Fruit fly (Drosophila melanogaster) whole organism, embryonic: ENCODE data around the gene Prp3.
A peak's percentile ranks its signal among the peaks of the same experiment; 100 is the strongest.

Source experiments
- Abd-B ChIP-seq: fragments of 200-800 bp; sonication (Bioruptor generic); optimal IDR thresholded peaks from 2 replicates; lab custom pipeline; 2018; ENCODE audit warnings: missing biosample characterization, mild to moderate bottlenecking, missing genetic modification characterization, moderate library complexity
- Bgb ChIP-seq: fragments of 200-800 bp; sonication (Bioruptor generic); IDR thresholded peaks from 2 replicates; pipeline ENCODE4 v1.3.6; 2022; ENCODE audit warnings: missing biosample characterization, missing genetic modification characterization; ENCODE audit not compliant: partially characterized antibody
- CG1024 ChIP-seq: fragments of 200-800 bp; sonication (Bioruptor generic); IDR thresholded peaks from 2 replicates; pipeline ENCODE4 v1.3.6; 2022; ENCODE audit warnings: missing biosample characterization, missing genetic modification characterization
- CG10267 ChIP-seq: fragments of 200-800 bp; sonication (Bioruptor generic); optimal IDR thresholded peaks from 2 replicates; lab custom pipeline; 2018; ENCODE audit warnings: missing biosample characterization, mild to moderate bottlenecking, missing genetic modification characterization, moderate library complexity
- CG10274 ChIP-seq: fragments of 200-800 bp; sonication (Bioruptor generic); optimal IDR thresholded peaks from 3 replicates; lab custom pipeline; 2017; ENCODE audit warnings: missing biosample characterization, mild to moderate bottlenecking, missing genetic modification characterization
- CG15011 ChIP-seq: fragments of 200-800 bp; sonication (Bioruptor generic); optimal IDR thresholded peaks from 3 replicates; lab custom pipeline; 2018; ENCODE audit warnings: missing biosample characterization, mild to moderate bottlenecking, missing genetic modification characterization
- CG15073 ChIP-seq: fragments of 200-800 bp; sonication (Bioruptor generic); optimal IDR thresholded peaks from 2 replicates; lab custom pipeline; 2016; ENCODE audit warnings: missing biosample characterization, missing genetic modification characterization
- CG15479 ChIP-seq: fragments of 200-800 bp; sonication (Bioruptor generic); optimal IDR thresholded peaks from 3 replicates; lab custom pipeline; 2019; ENCODE audit warnings: missing biosample characterization, mild to moderate bottlenecking, missing genetic modification characterization, moderate library complexity
- CG15514 ChIP-seq: fragments of 200-800 bp; sonication (Bioruptor generic); optimal IDR thresholded peaks from 3 replicates; lab custom pipeline; 2017; ENCODE audit warnings: missing biosample characterization, missing genetic modification characterization, mild to moderate bottlenecking, moderate library complexity, missing genetic modification reagents
- CG15601 ChIP-seq: fragments of 200-800 bp; sonication (Bioruptor generic); optimal IDR thresholded peaks from 3 replicates; lab custom pipeline; 2019; ENCODE audit warnings: missing biosample characterization, mild to moderate bottlenecking, missing genetic modification characterization, moderate library complexity
- CG16779 ChIP-seq: fragments of 200-800 bp; sonication (Bioruptor generic); IDR thresholded peaks from 2 replicates; pipeline ENCODE4 v1.3.6; 2022; ENCODE audit warnings: missing biosample characterization, missing genetic modification characterization
- CG16815 ChIP-seq: fragments of 200-800 bp; sonication (Bioruptor generic); optimal IDR thresholded peaks from 3 replicates; lab custom pipeline; 2017; ENCODE audit warnings: missing biosample characterization, mild to moderate bottlenecking, missing genetic modification characterization
- CG2678 ChIP-seq: fragments of 200-800 bp; sonication (Bioruptor generic); optimal IDR thresholded peaks from 3 replicates; lab custom pipeline; 2019; ENCODE audit warnings: missing biosample characterization, mild to moderate bottlenecking, missing genetic modification characterization, moderate library complexity
- CG2889 ChIP-seq: fragments of 200-800 bp; sonication (Bioruptor generic); IDR thresholded peaks from 3 replicates; pipeline ENCODE4 v1.3.6; 2022; ENCODE audit warnings: missing biosample characterization, missing genetic modification characterization
- CG3407 ChIP-seq: fragments of 200-800 bp; sonication (Bioruptor generic); optimal IDR thresholded peaks from 2 replicates; lab custom pipeline; 2018; ENCODE audit warnings: missing biosample characterization, mild to moderate bottlenecking, missing genetic modification characterization
- CG34422 ChIP-seq: fragments of 200-800 bp; sonication (Bioruptor generic); IDR thresholded peaks from 3 replicates; pipeline ENCODE4 v1.3.6; 2022; ENCODE audit warnings: missing biosample characterization, missing genetic modification characterization
- CG4404 ChIP-seq: fragments of 200-800 bp; sonication (Bioruptor generic); IDR thresholded peaks from 2 replicates; pipeline ENCODE4 v1.3.6; 2022; ENCODE audit warnings: missing biosample characterization, missing genetic modification characterization
- CG4820 ChIP-seq: fragments of 200-800 bp; sonication (Bioruptor generic); optimal IDR thresholded peaks from 3 replicates; lab custom pipeline; 2016; ENCODE audit warnings: missing biosample characterization, missing genetic modification characterization
- CG6175 ChIP-seq: fragments of 200-800 bp; sonication (Bioruptor generic); IDR thresholded peaks from 3 replicates; pipeline ENCODE4 v1.3.6; 2022; ENCODE audit warnings: missing biosample characterization, missing genetic modification characterization
- CG6791 ChIP-seq: fragments of 200-800 bp; sonication (Bioruptor generic); IDR thresholded peaks from 3 replicates; pipeline ENCODE4 v1.3.6; 2022; ENCODE audit warnings: missing biosample characterization, missing genetic modification characterization; ENCODE audit not compliant: partially characterized antibody
- CG7556 ChIP-seq: fragments of 200-800 bp; sonication (Bioruptor generic); optimal IDR thresholded peaks from 2 replicates; lab custom pipeline; 2017; ENCODE audit warnings: missing biosample characterization, mild to moderate bottlenecking, missing genetic modification characterization
- CG8281 ChIP-seq: fragments of 200-800 bp; sonication (Bioruptor generic); optimal IDR thresholded peaks from 2 replicates; lab custom pipeline; 2018; ENCODE audit warnings: missing biosample characterization, mild to moderate bottlenecking, missing genetic modification characterization, moderate library complexity
- CG8290 ChIP-seq, 3 experiments: fragments of 200-800 bp; sonication (Bioruptor generic); optimal IDR thresholded peaks; 2 replicates each; lab custom pipeline; 2016 to 2019; ENCODE audit warnings: missing biosample characterization in 3 of 3, missing genetic modification characterization in 3 of 3, mild to moderate bottlenecking in 2 of 3, moderate library complexity in 1 of 3
- CG9609 ChIP-seq: fragments of 200-800 bp; sonication (Bioruptor generic); optimal IDR thresholded peaks from 3 replicates; lab custom pipeline; 2016; ENCODE audit warnings: missing biosample characterization, missing genetic modification characterization
- CoRest ChIP-seq: fragments of 200-800 bp; sonication (Bioruptor generic); optimal IDR thresholded peaks from 3 replicates; lab custom pipeline; 2018; ENCODE audit warnings: missing biosample characterization, mild to moderate bottlenecking, missing genetic modification characterization, moderate library complexity
- Dp ChIP-seq: fragments of 200-800 bp; sonication (Bioruptor generic); optimal IDR thresholded peaks from 2 replicates; lab custom pipeline; 2018; ENCODE audit warnings: missing biosample characterization, mild to moderate bottlenecking, missing genetic modification characterization, moderate library complexity
- Max ChIP-seq: fragments of 200-800 bp; sonication (Bioruptor generic); optimal IDR thresholded peaks from 2 replicates; lab custom pipeline; 2016; ENCODE audit warnings: missing biosample characterization, mild to moderate bottlenecking, missing genetic modification characterization
- NC2β ChIP-seq: fragments of 200-800 bp; sonication (Bioruptor generic); optimal IDR thresholded peaks from 2 replicates; lab custom pipeline; 2016; ENCODE audit warnings: missing biosample characterization, missing genetic modification characterization
- NK7.1 ChIP-seq: fragments of 200-800 bp; sonication (Bioruptor generic); optimal IDR thresholded peaks from 3 replicates; lab custom pipeline; 2016; ENCODE audit warnings: missing biosample characterization, missing genetic modification characterization
- NfI ChIP-seq: fragments of 200-800 bp; sonication (Bioruptor generic); optimal IDR thresholded peaks from 3 replicates; lab custom pipeline; 2018; ENCODE audit warnings: missing biosample characterization, mild to moderate bottlenecking, missing genetic modification characterization, moderate library complexity
- Scr ChIP-seq: fragments of 200-800 bp; sonication (Bioruptor generic); IDR thresholded peaks from 2 replicates; pipeline ENCODE4 v1.3.6; 2022; ENCODE audit warnings: missing biosample characterization, missing genetic modification characterization; ENCODE audit not compliant: partially characterized antibody
- Xbp1 ChIP-seq: fragments of 200-800 bp; sonication (Bioruptor generic); optimal IDR thresholded peaks from 3 replicates; lab custom pipeline; 2016; ENCODE audit warnings: missing biosample characterization, mild to moderate bottlenecking, missing genetic modification characterization
- ab ChIP-seq: fragments of 200-800 bp; sonication (Bioruptor generic); optimal IDR thresholded peaks from 2 replicates; lab custom pipeline; 2016; ENCODE audit warnings: missing biosample characterization, missing genetic modification characterization
- bsh ChIP-seq, 2 experiments: fragments of 200-800 bp; sonication (Bioruptor generic); optimal IDR thresholded peaks; 2 replicates each; lab custom pipeline; 2017 to 2018; ENCODE audit warnings: mild to moderate bottlenecking in 2 of 2, missing biosample characterization in 2 of 2, missing genetic modification characterization in 2 of 2, moderate library complexity in 1 of 2
- chm ChIP-seq: fragments of 200-800 bp; sonication (Bioruptor generic); IDR thresholded peaks from 2 replicates; pipeline ENCODE4 v1.3.6; 2022; ENCODE audit warnings: missing biosample characterization, missing genetic modification characterization
- dan ChIP-seq: fragments of 200-800 bp; sonication (Bioruptor generic); IDR thresholded peaks from 2 replicates; pipeline ENCODE4 v1.3.6; 2022; ENCODE audit warnings: missing biosample characterization, missing genetic modification characterization
- en ChIP-seq: fragments of 200-800 bp; sonication (Bioruptor generic); optimal IDR thresholded peaks from 2 replicates; lab custom pipeline; 2016; ENCODE audit warnings: missing biosample characterization, missing genetic modification characterization
- exex ChIP-seq: fragments of 200-800 bp; sonication (Bioruptor generic); optimal IDR thresholded peaks from 4 replicates; lab custom pipeline; 2018; ENCODE audit warnings: missing biosample characterization, mild to moderate bottlenecking, missing genetic modification characterization, moderate library complexity
- grau ChIP-seq: fragments of 200-800 bp; optimal IDR thresholded peaks from 3 replicates; lab custom pipeline; 2019; ENCODE audit warnings: missing biosample characterization, mild to moderate bottlenecking, missing genetic modification characterization, moderate library complexity
- h ChIP-seq: fragments of >200 bp; optimal IDR thresholded peaks from 2 replicates; lab custom pipeline; 2017
- hb ChIP-seq: fragments of 200-800 bp; sonication (Bioruptor generic); IDR thresholded peaks from 3 replicates; pipeline ENCODE4 v1.3.6; 2022; ENCODE audit warnings: missing biosample characterization, missing genetic modification characterization; ENCODE audit not compliant: partially characterized antibody
- jumu ChIP-seq: fragments of 200-800 bp; sonication (Bioruptor generic); optimal IDR thresholded peaks from 3 replicates; lab custom pipeline; 2016; ENCODE audit warnings: missing biosample characterization, missing genetic modification characterization
- luna ChIP-seq: fragments of 200-800 bp; sonication (Bioruptor generic); optimal IDR thresholded peaks from 2 replicates; lab custom pipeline; 2016; ENCODE audit warnings: missing biosample characterization, missing genetic modification characterization
- pan ChIP-seq, 4 experiments: fragments of >200 bp in 3 of 4; fragments of 200-800 bp in 1 of 4; sonication (Bioruptor generic) in 1 of 4; optimal IDR thresholded peaks in 3 of 4; IDR thresholded peaks in 1 of 4; 2 replicates each; pipeline versions ENCODE4 v1.3.6 to Lab custom; 2017 to 2022; ENCODE audit warnings: missing biosample characterization in 2 of 4, missing genetic modification characterization in 2 of 4, mixed read lengths in 1 of 4
- pum ChIP-seq: fragments of 200-800 bp; sonication (Bioruptor generic); optimal IDR thresholded peaks from 2 replicates; lab custom pipeline; 2016; ENCODE audit warnings: missing biosample characterization, missing genetic modification characterization
- row ChIP-seq: fragments of 200-800 bp; sonication (Bioruptor generic); IDR thresholded peaks from 3 replicates; pipeline ENCODE4 v1.3.6; 2022; ENCODE audit warnings: missing biosample characterization, missing genetic modification characterization
- so ChIP-seq: fragments of 200-800 bp; sonication (Bioruptor generic); IDR thresholded peaks from 3 replicates; pipeline ENCODE4 v1.3.6; 2022; ENCODE audit warnings: missing biosample characterization, missing genetic modification characterization
- ssp ChIP-seq: fragments of 200-800 bp; sonication (Bioruptor generic); IDR thresholded peaks from 2 replicates; pipeline ENCODE4 v1.3.6; 2022; ENCODE audit warnings: missing biosample characterization, missing genetic modification characterization
- zf30C ChIP-seq: fragments of 200-800 bp; sonication (Bioruptor generic); optimal IDR thresholded peaks from 3 replicates; lab custom pipeline; 2018; ENCODE audit warnings: missing biosample characterization, mild to moderate bottlenecking, missing genetic modification characterization

Prp3 gene

dm6 chr3L:19928435-19929011, 18.4 kb downstream of the Prp3 start, which contains the start of the genes CG8004 and RhoGDI (continued):
- TF ChIP-seq CG8281 (tag; lab: Kevin White, UChicago), result no peak
- TF ChIP-seq CG4404 (GFP tag; lab: Robert Waterston, UW), result no peak
- peak; percentile 41 for TF ChIP-seq ab (GFP tag; lab: Kevin White, UChicago)
- no peak for TF ChIP-seq CG16815 (GFP tag; lab: Kevin White, UChicago)
- no peak for TF ChIP-seq hb (GFP tag; lab: Robert Waterston, UW)
- no peak for TF ChIP-seq luna (GFP tag; lab: Kevin White, UChicago)
- peak; percentile 68 for TF ChIP-seq Max (GFP tag; lab: Kevin White, UChicago)
- TF ChIP-seq CG1024 (GFP tag; lab: Robert Waterston, UW), result peak; percentile 59; the same call in 1 of the 2 replicates
- TF ChIP-seq CG8290 (GFP tag; optimal IDR thresholded peaks at IDR 0.05; lab: Kevin White, UChicago), result peak; percentile 39
- peak in 1 of 2 experiments; percentile 30 for TF ChIP-seq CG8290 (tag; optimal IDR thresholded peaks at IDR 0.05; lab: Kevin White, UChicago)
- TF ChIP-seq en (GFP tag; lab: Kevin White, UChicago), result no peak
- TF ChIP-seq CG2678 (tag; lab: Kevin White, UChicago), result peak; percentile 64
- peak; percentile 62 for TF ChIP-seq Abd-B (GFP tag; lab: Kevin White, UChicago)
- no peak for TF ChIP-seq CG3407 (GFP tag; lab: Kevin White, UChicago)
- TF ChIP-seq h (lab: Kevin White, UChicago), result no peak
- TF ChIP-seq CG7556, result peak; percentile 14
- TF ChIP-seq dan (GFP tag; lab: Robert Waterston, UW), result no peak
- peak; percentile 22; the same call in 1 of the 2 replicates for TF ChIP-seq chm (GFP tag; lab: Robert Waterston, UW)
- peak; percentile 72 for TF ChIP-seq grau (tag; lab: Kevin White, UChicago)
- peak; percentile 61 for TF ChIP-seq pum (GFP tag; lab: Kevin White, UChicago)
- peak; percentile 41; the same call in 1 of the 3 replicates for TF ChIP-seq CG6791 (GFP tag; lab: Robert Waterston, UW)
- no peak for TF ChIP-seq CG15011 (GFP tag; lab: Kevin White, UChicago)
- no peak for TF ChIP-seq zf30C (GFP tag; lab: Kevin White, UChicago)
- TF ChIP-seq CG15514, result peak; percentile 83
- TF ChIP-seq CG15479 (GFP tag; lab: Kevin White, UChicago), result no peak
- no peak for TF ChIP-seq CG10274 (GFP tag; lab: Kevin White, UChicago)
- no peak for TF ChIP-seq CG16779 (GFP tag; lab: Robert Waterston, UW)
- TF ChIP-seq NK7.1 (GFP tag; lab: Kevin White, UChicago), result no peak
- peak; percentile 60 for TF ChIP-seq CG9609
- TF ChIP-seq CG4820 (GFP tag; lab: Kevin White, UChicago), result peak; percentile 53
- no peak for TF ChIP-seq so (GFP tag; lab: Robert Waterston, UW)
- no peak for TF ChIP-seq CG6175 (GFP tag; lab: Robert Waterston, UW)
- peak; percentile 68 for TF ChIP-seq CG15601 (tag; lab: Kevin White, UChicago)
- TF ChIP-seq jumu, result peak; percentile 66
- peak; percentile 67 for TF ChIP-seq NC2β (GFP tag; lab: Kevin White, UChicago)
- no peak for TF ChIP-seq CG34422 (GFP tag; lab: Robert Waterston, UW)
- TF ChIP-seq Scr (GFP tag; lab: Robert Waterston, UW), result peak; percentile 25; the same call in 1 of the 2 replicates
- peak; percentile 72 for TF ChIP-seq CoRest (tag; lab: Kevin White, UChicago)
- TF ChIP-seq NfI (GFP tag; lab: Kevin White, UChicago), result peak; percentile 54
- no peak for TF ChIP-seq CG15073 (GFP tag; lab: Kevin White, UChicago)
- peak; percentile 74 for TF ChIP-seq Xbp1 (GFP tag; lab: Kevin White, UChicago)
- peak; percentile 81 for TF ChIP-seq row (GFP tag; lab: Robert Waterston, UW)
- TF ChIP-seq CG10267 (tag; lab: Kevin White, UChicago), result peak; percentile 78
- TF ChIP-seq pan (optimal IDR thresholded peaks at IDR 0.05; lab: Kevin White, UChicago), result no peak
- TF ChIP-seq pan (GFP tag; optimal IDR thresholded peaks at IDR 0.05 in 1 of 2, IDR thresholded peaks at IDR 0.05 in 1 of 2), result peak in 1 of 2 experiments; percentile 75
- TF ChIP-seq CG2889 (GFP tag; lab: Robert Waterston, UW), result peak; percentile 62
- TF ChIP-seq Bgb (GFP tag; lab: Robert Waterston, UW), result no peak
- peak; percentile 88 for TF ChIP-seq ssp (GFP tag; lab: Robert Waterston, UW)
- no peak for TF ChIP-seq exex (tag; lab: Kevin White, UChicago)
- TF ChIP-seq bsh (GFP tag; optimal IDR thresholded peaks at IDR 0.05; lab: Kevin White, UChicago), result peak in 1 of 2 experiments; percentile 54
- TF ChIP-seq Dp (GFP tag; lab: Kevin White, UChicago), result peak; percentile 27
